Worm (Caenorhabditis elegans): ENCODE results near the gene ZC13.2.

ce11 chrX:844649-845048 is 35.8 kb upstream of the ZC13.2 start:
- no peak for TF ChIP-seq snpc-4 (tag; optimal IDR thresholded peaks at IDR 0.05)
- TF ChIP-seq sptf-1 (tag; optimal IDR thresholded peaks at IDR 0.05) = no peak
